Fruit fly (Drosophila melanogaster) whole organism, embryonic: ENCODE data around the gene wapl.
A peak's percentile ranks its signal among the peaks of the same experiment; 100 is the strongest.

Experiments used
- Awh ChIP-seq: fragments of 200-800 bp; sonication (Bioruptor generic); IDR thresholded peaks from 2 replicates; pipeline ENCODE4, ENCODE4 v1.3.6; 2022; ENCODE audit warnings: missing biosample characterization, missing genetic modification characterization
- Bgb ChIP-seq: fragments of 200-800 bp; sonication (Bioruptor generic); IDR thresholded peaks from 2 replicates; pipeline ENCODE4 v1.3.6; 2022; ENCODE audit warnings: missing biosample characterization, missing genetic modification characterization; ENCODE audit not compliant: partially characterized antibody
- CG1024 ChIP-seq: fragments of 200-800 bp; sonication (Bioruptor generic); IDR thresholded peaks from 2 replicates; pipeline ENCODE4 v1.3.6; 2022; ENCODE audit warnings: missing biosample characterization, missing genetic modification characterization
- CG10543 ChIP-seq: fragments of 200-800 bp; sonication (Bioruptor generic); optimal IDR thresholded peaks from 3 replicates; lab custom pipeline; 2017; ENCODE audit warnings: missing biosample characterization, mild to moderate bottlenecking, missing genetic modification characterization, moderate library complexity
- CG11085 ChIP-seq: fragments of 200-800 bp; sonication (Bioruptor generic); IDR thresholded peaks from 2 replicates; pipeline ENCODE4 v1.3.6; 2022; ENCODE audit warnings: missing biosample characterization, missing genetic modification characterization
- CG11247 ChIP-seq: fragments of 200-800 bp; sonication (Bioruptor generic); IDR thresholded peaks from 2 replicates; pipeline ENCODE4 v1.3.6; 2022; ENCODE audit warnings: missing biosample characterization, missing genetic modification characterization
- CG12744 ChIP-seq: fragments of 200-800 bp; sonication (Bioruptor generic); optimal IDR thresholded peaks from 2 replicates; lab custom pipeline; 2016; ENCODE audit warnings: missing biosample characterization, missing genetic modification characterization
- CG13296 ChIP-seq: fragments of 200-800 bp; sonication (Bioruptor generic); optimal IDR thresholded peaks from 3 replicates; lab custom pipeline; 2018; ENCODE audit warnings: missing biosample characterization, mild to moderate bottlenecking, missing genetic modification characterization
- CG14860 ChIP-seq: fragments of 200-800 bp; sonication (Bioruptor generic); IDR thresholded peaks from 3 replicates; pipeline ENCODE4 v1.3.6; 2022; ENCODE audit warnings: missing biosample characterization, missing genetic modification characterization; ENCODE audit not compliant: partially characterized antibody
- CG17186 ChIP-seq: fragments of 200-800 bp; sonication (Bioruptor generic); optimal IDR thresholded peaks from 3 replicates; lab custom pipeline; 2017; ENCODE audit warnings: missing biosample characterization, missing genetic modification reagents, missing genetic modification characterization
- CG1792 ChIP-seq: fragments of 200-800 bp; sonication (Bioruptor generic); optimal IDR thresholded peaks from 2 replicates; lab custom pipeline; 2016; ENCODE audit warnings: missing biosample characterization, missing genetic modification characterization
- CG18476 ChIP-seq: fragments of 200-800 bp; sonication (Bioruptor generic); optimal IDR thresholded peaks from 2 replicates; lab custom pipeline; 2016; ENCODE audit warnings: missing biosample characterization, mild to moderate bottlenecking, missing genetic modification characterization
- CG2129 ChIP-seq: fragments of 200-800 bp; sonication (Bioruptor generic); IDR thresholded peaks from 2 replicates; pipeline ENCODE4 v1.3.6; 2022; ENCODE audit warnings: missing biosample characterization, missing genetic modification characterization; ENCODE audit not compliant: partially characterized antibody
- CG2889 ChIP-seq: fragments of 200-800 bp; sonication (Bioruptor generic); IDR thresholded peaks from 3 replicates; pipeline ENCODE4 v1.3.6; 2022; ENCODE audit warnings: missing biosample characterization, missing genetic modification characterization
- CG3995 ChIP-seq: fragments of 200-800 bp; sonication (Bioruptor generic); optimal IDR thresholded peaks from 3 replicates; lab custom pipeline; 2016; ENCODE audit warnings: missing biosample characterization, missing genetic modification characterization
- CG4328 ChIP-seq: fragments of 200-800 bp; sonication (Bioruptor generic); optimal IDR thresholded peaks from 3 replicates; lab custom pipeline; 2017; ENCODE audit warnings: missing biosample characterization, missing genetic modification reagents, missing genetic modification characterization
- CG43689 ChIP-seq: fragments of 200-800 bp; sonication (Bioruptor generic); IDR thresholded peaks from 2 replicates; pipeline ENCODE4 v1.3.6; 2022; ENCODE audit warnings: missing biosample characterization, missing genetic modification characterization
- CG4854 ChIP-seq: fragments of 200-800 bp; sonication (Bioruptor generic); optimal IDR thresholded peaks from 2 replicates; lab custom pipeline; 2016; ENCODE audit warnings: missing biosample characterization, missing genetic modification characterization, inconsistent platforms
- CG6175 ChIP-seq: fragments of 200-800 bp; sonication (Bioruptor generic); IDR thresholded peaks from 3 replicates; pipeline ENCODE4 v1.3.6; 2022; ENCODE audit warnings: missing biosample characterization, missing genetic modification characterization
- CG6654 ChIP-seq: fragments of 200-800 bp; sonication (Bioruptor generic); optimal IDR thresholded peaks from 2 replicates; lab custom pipeline; 2017; ENCODE audit warnings: missing biosample characterization, mild to moderate bottlenecking, missing genetic modification characterization
- CG7271 ChIP-seq: fragments of 200-800 bp; sonication (Bioruptor generic); optimal IDR thresholded peaks from 2 replicates; lab custom pipeline; 2018; ENCODE audit warnings: missing biosample characterization, mild to moderate bottlenecking, missing genetic modification characterization, moderate library complexity
- CG7786 ChIP-seq: fragments of 200-800 bp; sonication (Bioruptor generic); optimal IDR thresholded peaks from 2 replicates; lab custom pipeline; 2016; ENCODE audit warnings: missing biosample characterization, missing genetic modification characterization
- CG7839 ChIP-seq: fragments of 200-800 bp; sonication (Bioruptor generic); optimal IDR thresholded peaks from 3 replicates; lab custom pipeline; 2018; ENCODE audit warnings: missing biosample characterization, mild to moderate bottlenecking, missing genetic modification characterization, moderate library complexity
- CG7928 ChIP-seq: fragments of 200-800 bp; sonication (Bioruptor generic); optimal IDR thresholded peaks from 2 replicates; lab custom pipeline; 2017; ENCODE audit warnings: missing biosample characterization, mild to moderate bottlenecking, missing genetic modification characterization
- CHES-1-like ChIP-seq: fragments of 200-800 bp; sonication (Bioruptor generic); optimal IDR thresholded peaks from 2 replicates; lab custom pipeline; 2016; ENCODE audit warnings: missing biosample characterization, missing genetic modification characterization
- Dll ChIP-seq: fragments of 200-800 bp; sonication (Bioruptor generic); IDR thresholded peaks from 4 replicates; pipeline ENCODE4 v1.3.6; 2022; ENCODE audit warnings: missing biosample characterization, missing genetic modification characterization; ENCODE audit not compliant: partially characterized antibody
- Oaz ChIP-seq: fragments of 200-800 bp; sonication (Bioruptor generic); IDR thresholded peaks from 2 replicates; pipeline ENCODE4 v1.3.6; 2022; ENCODE audit warnings: missing biosample characterization, missing genetic modification characterization
- Optix ChIP-seq: fragments of 200-800 bp; sonication (Bioruptor generic); IDR thresholded peaks from 3 replicates; pipeline ENCODE4 v1.3.6; 2022; ENCODE audit warnings: missing biosample characterization, missing genetic modification characterization
- PHDP ChIP-seq: fragments of 200-800 bp; sonication (Bioruptor generic); optimal IDR thresholded peaks from 3 replicates; lab custom pipeline; 2018; ENCODE audit warnings: missing biosample characterization, mild to moderate bottlenecking, missing genetic modification characterization, moderate library complexity
- Taf1 ChIP-seq: fragments of 200-800 bp; sonication (Bioruptor generic); IDR thresholded peaks from 2 replicates; pipeline ENCODE4 v1.3.6; 2022; ENCODE audit warnings: missing biosample characterization, missing genetic modification characterization
- Xrp1 ChIP-seq: fragments of 200-800 bp; sonication (Bioruptor generic); IDR thresholded peaks from 2 replicates; pipeline ENCODE4 v1.3.6; 2022; ENCODE audit warnings: missing biosample characterization, missing genetic modification characterization
- ash1 ChIP-seq: fragments of 200-800 bp; sonication (Bioruptor generic); optimal IDR thresholded peaks from 2 replicates; lab custom pipeline; 2018; ENCODE audit warnings: missing biosample characterization, mild to moderate bottlenecking, missing genetic modification characterization
- bowl ChIP-seq: fragments of 200-800 bp; sonication (Bioruptor generic); IDR thresholded peaks from 2 replicates; pipeline ENCODE4 v1.3.6; 2022; ENCODE audit warnings: missing biosample characterization, missing genetic modification characterization
- cg ChIP-seq: fragments of 200-800 bp; sonication (Bioruptor generic); optimal IDR thresholded peaks from 3 replicates; lab custom pipeline; 2019; ENCODE audit warnings: missing biosample characterization, mild to moderate bottlenecking, missing genetic modification characterization, moderate library complexity
- crol ChIP-seq: fragments of 200-800 bp; sonication (Bioruptor generic); IDR thresholded peaks from 2 replicates; pipeline ENCODE4 v1.3.6; 2022; ENCODE audit warnings: missing biosample characterization, missing genetic modification characterization
- dysf ChIP-seq: fragments of 200-800 bp; sonication (Bioruptor generic); IDR thresholded peaks from 3 replicates; pipeline ENCODE4 v1.3.6; 2022; ENCODE audit warnings: missing biosample characterization, missing genetic modification characterization
- en ChIP-seq: fragments of 200-800 bp; sonication (Bioruptor generic); optimal IDR thresholded peaks from 2 replicates; lab custom pipeline; 2016; ENCODE audit warnings: missing biosample characterization, missing genetic modification characterization
- ewg ChIP-seq: fragments of 200-800 bp; sonication (Bioruptor generic); optimal IDR thresholded peaks from 3 replicates; lab custom pipeline; 2017; ENCODE audit warnings: mild to moderate bottlenecking, missing biosample characterization, missing genetic modification reagents, missing genetic modification characterization
- gcm2 ChIP-seq: fragments of 200-800 bp; sonication (Bioruptor generic); optimal IDR thresholded peaks from 2 replicates; lab custom pipeline; 2016; ENCODE audit warnings: missing biosample characterization, missing genetic modification characterization
- gt ChIP-seq: fragments of 200-800 bp; sonication (Bioruptor generic); IDR thresholded peaks from 2 replicates; pipeline ENCODE4 v1.3.6; 2022; ENCODE audit warnings: missing biosample characterization, missing genetic modification characterization
- ham ChIP-seq: fragments of 200-800 bp; sonication (Bioruptor generic); IDR thresholded peaks from 2 replicates; pipeline ENCODE4 v1.3.6; 2022; ENCODE audit warnings: missing biosample characterization, missing genetic modification characterization
- insv ChIP-seq, 2 experiments: fragments of 200-800 bp; sonication (Bioruptor generic); optimal IDR thresholded peaks; 3 replicates each; lab custom pipeline; 2016 to 2018; ENCODE audit warnings: missing biosample characterization in 2 of 2, missing genetic modification characterization in 2 of 2
- nom ChIP-seq: fragments of 200-800 bp; sonication (Bioruptor generic); optimal IDR thresholded peaks from 2 replicates; lab custom pipeline; 2017; ENCODE audit warnings: missing biosample characterization, missing genetic modification characterization, mild to moderate bottlenecking, moderate library complexity, missing genetic modification reagents
- repo ChIP-seq: fragments of 200-800 bp; sonication (Bioruptor generic); optimal IDR thresholded peaks from 2 replicates; lab custom pipeline; 2016; ENCODE audit warnings: missing biosample characterization, missing genetic modification characterization
- sens-2 ChIP-seq: fragments of 200-800 bp; sonication (Bioruptor generic); IDR thresholded peaks from 2 replicates; pipeline ENCODE4 v1.3.6; 2022; ENCODE audit warnings: missing biosample characterization, missing genetic modification characterization
- tio ChIP-seq: fragments of 200-800 bp; sonication (Bioruptor generic); optimal IDR thresholded peaks from 2 replicates; lab custom pipeline; 2017; ENCODE audit warnings: missing biosample characterization, missing genetic modification characterization, inconsistent platforms
- trh ChIP-seq: fragments of 200-800 bp; sonication (Bioruptor generic); optimal IDR thresholded peaks from 2 replicates; lab custom pipeline; 2016; ENCODE audit warnings: missing biosample characterization, missing genetic modification characterization
- tup ChIP-seq: fragments of 200-800 bp; sonication (Bioruptor generic); optimal IDR thresholded peaks from 2 replicates; lab custom pipeline; 2016; ENCODE audit warnings: missing biosample characterization, mild to moderate bottlenecking, missing genetic modification characterization, moderate library complexity
- vfl ChIP-seq: fragments of 200-800 bp; sonication (Bioruptor generic); optimal IDR thresholded peaks from 2 replicates; lab custom pipeline; 2016; ENCODE audit warnings: missing biosample characterization, missing genetic modification characterization
- wek ChIP-seq: fragments of 200-800 bp; sonication (Bioruptor generic); optimal IDR thresholded peaks from 3 replicates; lab custom pipeline; 2018; ENCODE audit warnings: missing biosample characterization, mild to moderate bottlenecking, missing genetic modification characterization, moderate library complexity

wapl gene

DNA sequence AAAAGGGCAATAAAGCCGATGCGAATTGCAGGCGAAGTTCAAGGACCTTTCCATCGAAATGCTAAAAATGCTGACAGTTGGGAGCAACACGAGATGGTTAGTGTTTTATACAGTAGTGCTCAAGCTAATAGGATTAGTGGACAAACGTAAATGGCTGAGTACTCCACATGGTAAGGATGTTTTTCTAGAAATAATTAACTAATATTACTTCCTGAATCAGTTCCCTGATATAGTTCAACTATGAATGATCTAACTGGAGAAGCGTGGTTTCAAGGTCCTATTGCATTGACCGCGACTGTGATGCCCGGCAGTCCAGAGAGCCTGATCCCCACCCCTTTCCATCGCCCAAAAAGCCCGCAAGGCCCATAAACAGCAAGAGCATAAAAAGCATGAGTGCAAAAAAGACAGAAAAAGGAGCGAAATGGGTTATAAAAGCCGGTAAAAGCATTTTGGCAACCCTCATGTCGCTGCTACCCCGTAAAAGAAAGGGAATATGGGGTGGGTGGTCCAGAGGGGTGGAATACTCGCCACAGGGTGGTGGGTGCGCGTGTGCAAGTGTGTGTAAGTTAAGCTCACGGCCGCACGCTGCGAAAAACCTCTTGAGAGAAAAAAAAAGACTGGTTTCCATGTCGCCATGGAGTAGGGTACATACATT is 24.4 kb downstream of the wapl start (continued):
- TF ChIP-seq CG12744 (GFP tag; lab: Kevin White, UChicago), result peak; percentile 36
- no peak for TF ChIP-seq insv (GFP tag; optimal IDR thresholded peaks at IDR 0.05; lab: Kevin White, UChicago)
- no peak for TF ChIP-seq CG14860 (GFP tag; lab: Robert Waterston, UW)
- 0 out of 3 replicates have a peak, but pooled peaks have one; percentile 17 for TF ChIP-seq CG6175 (GFP tag; lab: Robert Waterston, UW)
- TF ChIP-seq Taf1, result peak; percentile 22; the same call in 1 of the 2 replicates
- TF ChIP-seq ham (GFP tag; lab: Robert Waterston, UW), result no peak
- no peak for TF ChIP-seq sens-2 (GFP tag; lab: Robert Waterston, UW)
- TF ChIP-seq CG4328, result peak; percentile 6
- TF ChIP-seq CG7271, result peak; percentile 30
- TF ChIP-seq CG7839 (tag; lab: Kevin White, UChicago), result peak; percentile 78
- peak; percentile 34 for TF ChIP-seq CG4854 (GFP tag; lab: Kevin White, UChicago)
- TF ChIP-seq Bgb (GFP tag; lab: Robert Waterston, UW), result no peak
- TF ChIP-seq Dll (GFP tag; lab: Robert Waterston, UW), result no peak
- TF ChIP-seq CG13296 (GFP tag; lab: Kevin White, UChicago), result peak; percentile 34
- TF ChIP-seq gt (GFP tag; lab: Robert Waterston, UW), result no peak
- TF ChIP-seq tup (GFP tag; lab: Kevin White, UChicago), result no peak
- TF ChIP-seq crol, result no peak
- TF ChIP-seq Optix (GFP tag; lab: Robert Waterston, UW), result peak; percentile 62; the same call in 2 of the 3 replicates
- TF ChIP-seq CG17186 (GFP tag; lab: Kevin White, UChicago), result peak; percentile 25
- peak; percentile 58 for TF ChIP-seq CG1792 (GFP tag; lab: Kevin White, UChicago)
- no peak for TF ChIP-seq cg (GFP tag; lab: Kevin White, UChicago)
- TF ChIP-seq bowl (GFP tag; lab: Robert Waterston, UW), result no peak
- peak; percentile 24; the same call in 1 of the 2 replicates for TF ChIP-seq CG11085 (GFP tag; lab: Robert Waterston, UW)
- no peak for TF ChIP-seq CG10543
- TF ChIP-seq PHDP (tag; lab: Kevin White, UChicago), result peak; percentile 61
- TF ChIP-seq CG2889, result 0 out of 3 replicates have a peak, but pooled peaks have one; percentile 36
- TF ChIP-seq Xrp1 (GFP tag; lab: Robert Waterston, UW), result peak; percentile 74
- peak; percentile 34 for TF ChIP-seq tio (GFP tag; lab: Kevin White, UChicago)
- TF ChIP-seq CG3995, result no peak
- TF ChIP-seq CG43689 (GFP tag; lab: Robert Waterston, UW), result no peak
- TF ChIP-seq ash1 (GFP tag; lab: Kevin White, UChicago), result no peak
- no peak for TF ChIP-seq CG7928
- peak; percentile 71 for TF ChIP-seq dysf
- TF ChIP-seq repo (GFP tag; lab: Kevin White, UChicago), result peak; percentile 33
- peak; percentile 16 for TF ChIP-seq nom
- peak; percentile 49; the same call in 1 of the 2 replicates for TF ChIP-seq CG11247 (GFP tag; lab: Robert Waterston, UW)
- peak; percentile 63 for TF ChIP-seq CG1024
- no peak for TF ChIP-seq CG2129 (GFP tag; lab: Robert Waterston, UW)
- peak; percentile 74 for TF ChIP-seq Awh (GFP tag; lab: Robert Waterston, UW)
- no peak for TF ChIP-seq Oaz (GFP tag; lab: Robert Waterston, UW)
- peak; percentile 11 for TF ChIP-seq en (GFP tag; lab: Kevin White, UChicago)
- peak; percentile 18 for TF ChIP-seq CG7786 (GFP tag; lab: Kevin White, UChicago)
- peak; percentile 40 for TF ChIP-seq wek (GFP tag; lab: Kevin White, UChicago)
- peak; percentile 46 for TF ChIP-seq CHES-1-like
- peak; percentile 58 for TF ChIP-seq CG6654 (GFP tag; lab: Kevin White, UChicago)
- TF ChIP-seq trh (GFP tag; lab: Kevin White, UChicago), result no peak
- no peak for TF ChIP-seq gcm2 (GFP tag; lab: Kevin White, UChicago)
- TF ChIP-seq CG18476, result peak; percentile 55
- peak; percentile 24 for TF ChIP-seq ewg (GFP tag; lab: Kevin White, UChicago)
- no peak for TF ChIP-seq vfl
